Worm (Caenorhabditis elegans) whole organism, L3 larva: ENCODE data around the gene C29F9.8.
A peak's percentile ranks its signal among the peaks of the same experiment; 100 is the strongest.

Source experiments
- R02D3.7 ChIP-seq: fragments of 150-350 bp; optimal IDR thresholded peaks from 2 replicates; lab custom pipeline; 2014; ENCODE audit warnings: missing biosample characterization, missing genetic modification characterization
- ZK546.5 ChIP-seq: sonication (generic microtip); optimal IDR thresholded peaks from 2 replicates; lab custom pipeline; 2017; ENCODE audit warnings: missing biosample characterization, missing genetic modification characterization
- aly-2 ChIP-seq: fragments of 150-350 bp; optimal IDR thresholded peaks from 2 replicates; lab custom pipeline; 2014; ENCODE audit warnings: missing biosample characterization, missing genetic modification characterization
- ama-1 ChIP-seq: fragments of 150-350 bp; optimal IDR thresholded peaks from 2 replicates; lab custom pipeline; 2018
- ceh-16 ChIP-seq: sonication (generic microtip); optimal IDR thresholded peaks from 2 replicates; lab custom pipeline; 2017; ENCODE audit warnings: missing biosample characterization, missing genetic modification characterization
- ceh-28 ChIP-seq: fragments of 150-350 bp; optimal IDR thresholded peaks from 2 replicates; lab custom pipeline; 2014; ENCODE audit warnings: missing biosample characterization, missing genetic modification reagents, missing genetic modification characterization
- ceh-82 ChIP-seq: fragments of 150-350 bp; optimal IDR thresholded peaks from 2 replicates; lab custom pipeline; 2014; ENCODE audit warnings: missing biosample characterization, missing genetic modification characterization
- ceh-9 ChIP-seq: sonication (generic microtip); optimal IDR thresholded peaks from 2 replicates; lab custom pipeline; 2018; ENCODE audit warnings: missing biosample characterization, missing genetic modification characterization
- daf-12 ChIP-seq: fragments of 150-350 bp; optimal IDR thresholded peaks from 2 replicates; lab custom pipeline; 2014; ENCODE audit warnings: missing biosample characterization, missing genetic modification reagents, missing genetic modification characterization
- egl-27 ChIP-seq: sonication (generic microtip); optimal IDR thresholded peaks from 4 replicates; lab custom pipeline; 2017; ENCODE audit warnings: missing biosample characterization, missing genetic modification reagents, missing genetic modification characterization
- egl-5 ChIP-seq: fragments of 150-350 bp; optimal IDR thresholded peaks from 2 replicates; lab custom pipeline; 2017; ENCODE audit warnings: missing biosample characterization, missing genetic modification reagents, missing genetic modification characterization, inconsistent platforms
- elt-1 ChIP-seq: fragments of 150-350 bp; optimal IDR thresholded peaks from 2 replicates; lab custom pipeline; 2014; ENCODE audit warnings: missing biosample characterization, missing genetic modification characterization
- elt-2 ChIP-seq: sonication (generic microtip); optimal IDR thresholded peaks from 2 replicates; lab custom pipeline; 2016; ENCODE audit warnings: missing genetic modification reagents, mild to moderate bottlenecking, missing genetic modification characterization, missing compliant biosample characterization
- elt-3 ChIP-seq, 3 experiments: fragments of 150-350 bp in 1 of 3; sonication (generic microtip) in 2 of 3; optimal IDR thresholded peaks; 2 replicates in 2 of 3; 4 replicates in 1 of 3; lab custom pipeline; 2014 to 2017; ENCODE audit warnings: missing biosample characterization in 3 of 3, missing genetic modification characterization in 3 of 3
- eor-1 ChIP-seq, 2 experiments: fragments of 150-350 bp; optimal IDR thresholded peaks; 2 replicates each; lab custom pipeline; 2014 to 2018; ENCODE audit warnings: missing biosample characterization in 2 of 2, missing genetic modification characterization in 2 of 2
- fkh-10 ChIP-seq: sonication (generic microtip); optimal IDR thresholded peaks from 2 replicates; lab custom pipeline; 2017; ENCODE audit warnings: missing biosample characterization, missing genetic modification reagents, missing genetic modification characterization
- fkh-2 ChIP-seq: fragments of 150-350 bp; optimal IDR thresholded peaks from 2 replicates; lab custom pipeline; 2014; ENCODE audit warnings: missing biosample characterization, missing genetic modification reagents, missing genetic modification characterization
- fos-1 ChIP-seq: fragments of 150-350 bp; optimal IDR thresholded peaks from 2 replicates; lab custom pipeline; 2014; ENCODE audit warnings: missing biosample characterization, missing genetic modification characterization
- jun-1 ChIP-seq: fragments of 150-350 bp; optimal IDR thresholded peaks from 2 replicates; lab custom pipeline; 2014; ENCODE audit warnings: missing biosample characterization, missing genetic modification reagents, missing genetic modification characterization
- lin-15B ChIP-seq: fragments of 150-350 bp; optimal IDR thresholded peaks from 2 replicates; lab custom pipeline; 2014; ENCODE audit warnings: missing biosample characterization, missing genetic modification characterization
- lin-39 ChIP-seq: fragments of 150-350 bp; optimal IDR thresholded peaks from 2 replicates; lab custom pipeline; 2018; ENCODE audit warnings: missing biosample characterization, missing genetic modification reagents, missing genetic modification characterization
- lsy-12 ChIP-seq: sonication (generic microtip); optimal IDR thresholded peaks from 2 replicates; lab custom pipeline; 2016; ENCODE audit warnings: mild to moderate bottlenecking, missing genetic modification characterization, missing compliant biosample characterization
- mdl-1 ChIP-seq: fragments of 150-350 bp; optimal IDR thresholded peaks from 2 replicates; lab custom pipeline; 2014; ENCODE audit warnings: missing biosample characterization, missing genetic modification characterization
- mml-1 ChIP-seq: fragments of 150-350 bp; sonication (generic microtip); optimal IDR thresholded peaks from 3 replicates; lab custom pipeline; 2014; ENCODE audit warnings: missing biosample characterization, missing genetic modification characterization
- nfya-1 ChIP-seq: sonication (generic microtip); optimal IDR thresholded peaks from 2 replicates; lab custom pipeline; 2017; ENCODE audit warnings: missing genetic modification characterization, mild to moderate bottlenecking, missing compliant biosample characterization, antibody characterized with exemption, moderate library complexity; ENCODE audit not compliant: insufficient read depth
- nhr-11 ChIP-seq: fragments of 150-350 bp; optimal IDR thresholded peaks from 2 replicates; lab custom pipeline; 2014; ENCODE audit warnings: missing biosample characterization, missing genetic modification characterization
- nhr-12 ChIP-seq: fragments of 150-350 bp; optimal IDR thresholded peaks from 2 replicates; lab custom pipeline; 2014; ENCODE audit warnings: missing biosample characterization, missing genetic modification characterization
- nhr-23 ChIP-seq: fragments of 150-350 bp; optimal IDR thresholded peaks from 2 replicates; lab custom pipeline; 2014; ENCODE audit warnings: missing biosample characterization, missing genetic modification reagents, missing genetic modification characterization
- nhr-237 ChIP-seq: fragments of 150-350 bp; optimal IDR thresholded peaks from 2 replicates; lab custom pipeline; 2014; ENCODE audit warnings: missing biosample characterization, missing genetic modification characterization
- nhr-25 ChIP-seq: sonication (generic microtip); optimal IDR thresholded peaks from 2 replicates; lab custom pipeline; 2017; ENCODE audit warnings: missing biosample characterization, missing genetic modification characterization
- nhr-28 ChIP-seq: fragments of 150-350 bp; optimal IDR thresholded peaks from 2 replicates; lab custom pipeline; 2014; ENCODE audit warnings: missing biosample characterization, missing genetic modification characterization
- nhr-43 ChIP-seq: sonication (generic microtip); optimal IDR thresholded peaks from 2 replicates; lab custom pipeline; 2016; ENCODE audit warnings: mild to moderate bottlenecking, missing genetic modification characterization, missing compliant biosample characterization; ENCODE audit not compliant: poor library complexity, severe bottlenecking
- nhr-67 ChIP-seq: fragments of 150-350 bp; optimal IDR thresholded peaks from 2 replicates; lab custom pipeline; 2014; ENCODE audit warnings: missing biosample characterization, missing genetic modification characterization
- nhr-76 ChIP-seq: fragments of 150-350 bp; sonication (generic microtip); optimal IDR thresholded peaks from 5 replicates; lab custom pipeline; 2014; ENCODE audit warnings: missing biosample characterization, missing genetic modification characterization
- nhr-77 ChIP-seq: fragments of 150-350 bp; optimal IDR thresholded peaks from 2 replicates; lab custom pipeline; 2014; ENCODE audit warnings: missing biosample characterization, missing genetic modification characterization
- pha-4 ChIP-seq: fragments of 150-350 bp; optimal IDR thresholded peaks from 2 replicates; lab custom pipeline; 2014; ENCODE audit warnings: missing biosample characterization, missing genetic modification reagents, missing genetic modification characterization
- pqm-1 ChIP-seq: fragments of 150-350 bp; optimal IDR thresholded peaks from 2 replicates; lab custom pipeline; 2017; ENCODE audit warnings: missing biosample characterization, missing genetic modification characterization, inconsistent platforms
- sea-2 ChIP-seq: fragments of 150-350 bp; sonication (generic microtip); optimal IDR thresholded peaks from 4 replicates; lab custom pipeline; 2014; ENCODE audit warnings: missing biosample characterization, missing genetic modification reagents, missing genetic modification characterization
- skn-1 ChIP-seq: fragments of 150-350 bp; optimal IDR thresholded peaks from 2 replicates; lab custom pipeline; 2014; ENCODE audit warnings: missing biosample characterization, missing genetic modification characterization
- snpc-4 ChIP-seq: fragments of 150-350 bp; optimal IDR thresholded peaks from 2 replicates; lab custom pipeline; 2014; ENCODE audit warnings: missing biosample characterization, missing genetic modification characterization
- tbx-2 ChIP-seq: sonication (generic microtip); optimal IDR thresholded peaks from 2 replicates; lab custom pipeline; 2016; ENCODE audit warnings: mild to moderate bottlenecking, missing genetic modification characterization, missing compliant biosample characterization
- unc-39 ChIP-seq: sonication (generic microtip); optimal IDR thresholded peaks from 4 replicates; lab custom pipeline; 2017; ENCODE audit warnings: missing biosample characterization, missing genetic modification characterization
- unc-62 ChIP-seq: fragments of 150-350 bp; sonication (generic microtip); optimal IDR thresholded peaks from 4 replicates; lab custom pipeline; 2014; ENCODE audit warnings: missing biosample characterization, missing genetic modification reagents, missing genetic modification characterization
- zag-1 ChIP-seq: fragments of 150-350 bp; optimal IDR thresholded peaks from 2 replicates; lab custom pipeline; 2014; ENCODE audit warnings: missing biosample characterization, missing genetic modification characterization
- ztf-11 ChIP-seq: fragments of 150-350 bp; optimal IDR thresholded peaks from 2 replicates; lab custom pipeline; 2014; ENCODE audit warnings: missing biosample characterization, missing genetic modification characterization
- ztf-4 ChIP-seq: fragments of 150-350 bp; optimal IDR thresholded peaks from 2 replicates; lab custom pipeline; 2014; ENCODE audit warnings: missing biosample characterization, missing genetic modification characterization

C29F9.8 gene

DNA sequence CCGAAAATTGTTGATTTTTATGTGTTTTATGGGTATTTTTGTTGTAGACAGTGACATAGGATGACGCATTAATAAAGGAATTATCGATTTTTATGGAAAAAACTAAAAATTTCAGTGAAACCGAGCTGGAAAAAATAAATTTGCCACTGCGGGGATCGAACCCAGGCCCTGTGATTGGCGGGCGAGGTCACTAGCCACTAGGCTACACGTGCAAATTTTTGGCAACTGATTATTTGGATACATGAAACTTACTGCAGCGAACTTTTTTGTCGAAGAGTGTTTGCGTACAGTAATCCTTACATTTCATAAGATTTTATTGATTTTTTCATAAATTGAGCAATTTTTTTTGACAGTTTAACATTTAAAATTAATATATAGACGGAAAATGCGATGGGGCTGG is 7.8 kb downstream of the C29F9.8 start (continued):
- TF ChIP-seq mml-1 (tag; lab: Kevin White, UChicago) (no peak), pqm-1 (tag; lab: Kevin White, UChicago) (peak; percentile 11)

DNA sequence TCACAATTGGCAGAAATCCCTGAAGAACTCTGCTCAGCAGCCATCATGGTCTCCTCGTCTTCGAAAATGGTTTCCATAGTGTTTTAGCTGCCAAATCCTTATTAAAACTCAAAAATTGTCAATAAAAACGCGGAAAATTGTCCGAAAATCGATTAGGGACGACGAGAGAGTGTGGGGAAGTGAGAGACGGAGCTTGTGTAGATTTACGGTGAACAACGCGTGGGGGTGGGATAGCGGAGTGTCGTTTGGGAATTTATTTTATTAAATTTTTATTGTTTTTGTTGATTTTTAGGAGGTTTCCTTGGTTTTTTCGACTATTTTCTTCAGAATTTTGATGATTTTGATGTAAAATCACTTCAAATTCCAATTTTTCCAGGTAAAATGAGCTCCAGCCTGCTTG is 9.7 kb downstream of the C29F9.8 start, which contains the start of the genes F54C4.4 and mrpl-40:
Gene F54C4.4, minus strand, starts transcription at position 199 of the 400 bp plus-strand sequence.
Gene mrpl-40, plus strand, starts transcription at position 377 of the 400 bp plus-strand sequence.
- TF ChIP-seq R02D3.7, result peak; percentile 97
- TF ChIP-seq tbx-2 (tag; lab: Kevin White, UChicago), result no peak
- peak; percentile 29 for TF ChIP-seq fkh-10
- no peak for TF ChIP-seq snpc-4
- peak; percentile 50 for TF ChIP-seq lin-39 (tag; lab: Kevin White, UChicago)
- peak; percentile 78 for TF ChIP-seq pha-4 (tag; lab: Kevin White, UChicago)
- peak; percentile 55 for TF ChIP-seq lin-15B (tag; lab: Kevin White, UChicago)
- no peak for TF ChIP-seq mml-1 (tag; lab: Kevin White, UChicago)
- no peak for TF ChIP-seq nhr-76 (tag; lab: Kevin White, UChicago)
- TF ChIP-seq nhr-23 (tag; lab: Kevin White, UChicago), result peak; percentile 65
- no peak for TF ChIP-seq ceh-9 (tag; lab: Kevin White, UChicago)
- TF ChIP-seq nhr-25 (tag; lab: Kevin White, UChicago), result peak; percentile 15
- peak; percentile 56 for TF ChIP-seq nhr-43
- TF ChIP-seq skn-1 (tag; lab: Kevin White, UChicago), result no peak
- peak; percentile 82 for TF ChIP-seq nfya-1
- peak; percentile 86 for TF ChIP-seq ceh-28 (tag; lab: Kevin White, UChicago)
- TF ChIP-seq daf-12 (tag; lab: Kevin White, UChicago), result no peak
- no peak for TF ChIP-seq aly-2 (tag; lab: Kevin White, UChicago)
- no peak for TF ChIP-seq jun-1
- TF ChIP-seq nhr-11 (tag; lab: Kevin White, UChicago), result no peak
- TF ChIP-seq elt-2 (tag; lab: Kevin White, UChicago), result peak; percentile 7

DNA sequence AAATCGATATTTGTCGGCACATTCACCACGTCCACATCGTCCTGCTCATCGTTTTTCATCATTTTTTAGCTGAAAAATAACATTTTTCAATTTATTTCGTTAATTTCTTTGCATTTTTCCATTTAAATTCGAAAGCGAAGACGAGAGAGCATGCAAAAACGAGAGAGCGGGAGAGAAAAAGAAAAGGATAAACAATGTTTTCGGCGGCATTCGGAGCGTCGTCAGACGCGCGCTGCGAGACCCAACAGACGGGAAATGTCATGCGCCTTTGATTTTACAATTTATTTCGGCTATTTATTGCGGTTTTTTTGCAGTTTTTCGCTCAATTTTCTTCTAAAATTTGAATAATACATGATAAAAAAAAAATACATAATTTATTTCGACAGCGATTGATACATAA is 10.6 kb downstream of the C29F9.8 start, which contains the start of gene attf-3:
Gene attf-3, minus strand, starts transcription at position 69 of the 400 bp plus-strand sequence.
- TF ChIP-seq nhr-28, result no peak
- TF ChIP-seq egl-5, result peak; percentile 39
- TF ChIP-seq unc-62 (GFP tag; lab: Kevin White, UChicago), result no peak
- TF ChIP-seq fos-1 (tag; lab: Kevin White, UChicago), result no peak
- TF ChIP-seq nhr-12 (tag; lab: Kevin White, UChicago), result no peak
- no peak for TF ChIP-seq nhr-67 (tag; lab: Kevin White, UChicago)
- TF ChIP-seq ZK546.5 (tag; lab: Kevin White, UChicago), result no peak
- no peak for TF ChIP-seq nhr-237
- no peak for TF ChIP-seq ztf-4 (tag; lab: Kevin White, UChicago)
- no peak for TF ChIP-seq sea-2
- no peak for TF ChIP-seq lsy-12 (tag; lab: Kevin White, UChicago)
- TF ChIP-seq ceh-16 (tag; lab: Kevin White, UChicago), result no peak
- TF ChIP-seq snpc-4, result peak; percentile 51
- TF ChIP-seq nhr-43, result no peak
- TF ChIP-seq pha-4 (tag; lab: Kevin White, UChicago), result peak; percentile 82
- TF ChIP-seq tbx-2 (tag; lab: Kevin White, UChicago), result no peak
- TF ChIP-seq nhr-77, result no peak
- TF ChIP-seq ceh-82 (tag; lab: Kevin White, UChicago), result no peak
- peak; percentile 83 for TF ChIP-seq lin-15B (tag; lab: Kevin White, UChicago)
- TF ChIP-seq fkh-10, result peak; percentile 21
- no peak for TF ChIP-seq daf-12 (tag; lab: Kevin White, UChicago)
- TF ChIP-seq lin-39 (tag; lab: Kevin White, UChicago), result peak; percentile 66
- TF ChIP-seq unc-39 (tag; lab: Kevin White, UChicago), result no peak
- no peak for TF ChIP-seq eor-1 (tag; optimal IDR thresholded peaks at IDR 0.05; lab: Kevin White, UChicago)
- peak; percentile 43 for TF ChIP-seq pqm-1 (tag; lab: Kevin White, UChicago)
- no peak for TF ChIP-seq aly-2 (tag; lab: Kevin White, UChicago)
- no peak for TF ChIP-seq ceh-9 (tag; lab: Kevin White, UChicago)
- no peak for TF ChIP-seq ztf-11 (tag; lab: Kevin White, UChicago)
- TF ChIP-seq elt-1 (tag; lab: Kevin White, UChicago), result no peak
- peak; percentile 44 for TF ChIP-seq fkh-2
- peak; percentile 17 for TF ChIP-seq nhr-25 (tag; lab: Kevin White, UChicago)
- no peak for TF ChIP-seq ama-1
- no peak for TF ChIP-seq skn-1 (tag; lab: Kevin White, UChicago)
- TF ChIP-seq elt-2 (tag; lab: Kevin White, UChicago), result peak; percentile 23
- TF ChIP-seq nfya-1, result peak; percentile 82
- no peak for TF ChIP-seq mdl-1 (tag; lab: Kevin White, UChicago)
- TF ChIP-seq jun-1, result no peak
- no peak for TF ChIP-seq elt-3 (tag; optimal IDR thresholded peaks at IDR 0.05; lab: Kevin White, UChicago)
- TF ChIP-seq nhr-76 (tag; lab: Kevin White, UChicago), result no peak
- peak; percentile 64 for TF ChIP-seq R02D3.7
- TF ChIP-seq ceh-28 (tag; lab: Kevin White, UChicago), result peak; percentile 21
- no peak for TF ChIP-seq egl-27 (tag; lab: Kevin White, UChicago)
- TF ChIP-seq mml-1 (tag; lab: Kevin White, UChicago), result no peak
- peak; percentile 66 for TF ChIP-seq nhr-23 (tag; lab: Kevin White, UChicago)
- TF ChIP-seq nhr-11 (tag; lab: Kevin White, UChicago), result no peak
- no peak for TF ChIP-seq zag-1 (tag; lab: Kevin White, UChicago)
